Fruit fly (Drosophila melanogaster) whole organism, embryonic: ENCODE data around the gene Muted.

Experiments used
- Antp ChIP-seq: fragments of 200-800 bp; sonication (Bioruptor generic); optimal IDR thresholded peaks from 3 replicates; lab custom pipeline; 2016; ENCODE audit warnings: missing biosample characterization, missing genetic modification characterization
- B-H2 ChIP-seq: fragments of 200-800 bp; sonication (Bioruptor generic); optimal IDR thresholded peaks from 2 replicates; lab custom pipeline; 2018; ENCODE audit warnings: missing biosample characterization, mild to moderate bottlenecking, missing genetic modification characterization
- CG1024 ChIP-seq: fragments of 200-800 bp; sonication (Bioruptor generic); IDR thresholded peaks from 2 replicates; pipeline ENCODE4 v1.3.6; 2022; ENCODE audit warnings: missing biosample characterization, missing genetic modification characterization
- CG11456 ChIP-seq: fragments of 200-800 bp; sonication (Bioruptor generic); IDR thresholded peaks from 3 replicates; pipeline ENCODE4 v1.3.6; 2022; ENCODE audit warnings: missing biosample characterization, missing genetic modification characterization
- CG11504 ChIP-seq: fragments of 200-800 bp; sonication (Bioruptor generic); optimal IDR thresholded peaks from 3 replicates; lab custom pipeline; 2019; ENCODE audit warnings: missing biosample characterization, mild to moderate bottlenecking, missing genetic modification characterization, moderate library complexity
- CG11696 ChIP-seq: fragments of 200-800 bp; sonication (Bioruptor generic); IDR thresholded peaks from 2 replicates; pipeline ENCODE4 v1.3.6; 2022; ENCODE audit warnings: missing biosample characterization, missing genetic modification characterization
- CG12219 ChIP-seq: fragments of 200-800 bp; sonication (Bioruptor generic); optimal IDR thresholded peaks from 3 replicates; lab custom pipeline; 2018; ENCODE audit warnings: missing biosample characterization, mild to moderate bottlenecking, missing genetic modification characterization
- CG12744 ChIP-seq: fragments of 200-800 bp; sonication (Bioruptor generic); optimal IDR thresholded peaks from 2 replicates; lab custom pipeline; 2016; ENCODE audit warnings: missing biosample characterization, missing genetic modification characterization
- CG15011 ChIP-seq: fragments of 200-800 bp; sonication (Bioruptor generic); optimal IDR thresholded peaks from 3 replicates; lab custom pipeline; 2018; ENCODE audit warnings: missing biosample characterization, mild to moderate bottlenecking, missing genetic modification characterization
- CG17186 ChIP-seq: fragments of 200-800 bp; sonication (Bioruptor generic); optimal IDR thresholded peaks from 3 replicates; lab custom pipeline; 2017; ENCODE audit warnings: missing biosample characterization, missing genetic modification reagents, missing genetic modification characterization
- CG18476 ChIP-seq: fragments of 200-800 bp; sonication (Bioruptor generic); optimal IDR thresholded peaks from 2 replicates; lab custom pipeline; 2016; ENCODE audit warnings: missing biosample characterization, mild to moderate bottlenecking, missing genetic modification characterization
- CG18599 ChIP-seq: fragments of 200-800 bp; sonication (Bioruptor generic); optimal IDR thresholded peaks from 3 replicates; lab custom pipeline; 2017; ENCODE audit warnings: missing biosample characterization, missing genetic modification characterization, mild to moderate bottlenecking, moderate library complexity, missing genetic modification reagents
- CG18764 ChIP-seq: fragments of 200-800 bp; sonication (Bioruptor generic); optimal IDR thresholded peaks from 3 replicates; lab custom pipeline; 2016; ENCODE audit warnings: missing biosample characterization, missing genetic modification characterization
- CG2889 ChIP-seq: fragments of 200-800 bp; sonication (Bioruptor generic); IDR thresholded peaks from 3 replicates; pipeline ENCODE4 v1.3.6; 2022; ENCODE audit warnings: missing biosample characterization, missing genetic modification characterization
- CG31441 ChIP-seq: fragments of 200-800 bp; sonication (Bioruptor generic); IDR thresholded peaks from 2 replicates; pipeline ENCODE4 v1.3.6; 2022; ENCODE audit warnings: missing biosample characterization, missing genetic modification characterization
- CG34224 ChIP-seq: fragments of 200-800 bp; sonication (Bioruptor generic); IDR thresholded peaks from 3 replicates; pipeline ENCODE4 v1.3.6; 2022; ENCODE audit warnings: missing biosample characterization, missing genetic modification characterization; ENCODE audit not compliant: partially characterized antibody
- CG4404 ChIP-seq: fragments of 200-800 bp; sonication (Bioruptor generic); IDR thresholded peaks from 2 replicates; pipeline ENCODE4 v1.3.6; 2022; ENCODE audit warnings: missing biosample characterization, missing genetic modification characterization
- CG4617 ChIP-seq: fragments of 200-800 bp; sonication (Bioruptor generic); optimal IDR thresholded peaks from 3 replicates; lab custom pipeline; 2016; ENCODE audit warnings: missing biosample characterization, missing genetic modification characterization, borderline replicate concordance
- CG4854 ChIP-seq: fragments of 200-800 bp; sonication (Bioruptor generic); optimal IDR thresholded peaks from 2 replicates; lab custom pipeline; 2016; ENCODE audit warnings: missing biosample characterization, missing genetic modification characterization, inconsistent platforms
- CG6765 ChIP-seq: fragments of 200-800 bp; sonication (Bioruptor generic); optimal IDR thresholded peaks from 3 replicates; lab custom pipeline; 2017; ENCODE audit warnings: missing biosample characterization, mild to moderate bottlenecking, missing genetic modification characterization
- CG7271 ChIP-seq: fragments of 200-800 bp; sonication (Bioruptor generic); optimal IDR thresholded peaks from 2 replicates; lab custom pipeline; 2018; ENCODE audit warnings: missing biosample characterization, mild to moderate bottlenecking, missing genetic modification characterization, moderate library complexity
- CG7357 ChIP-seq: fragments of 200-800 bp; sonication (Bioruptor generic); IDR thresholded peaks from 3 replicates; pipeline ENCODE4 v1.3.6; 2022; ENCODE audit warnings: missing biosample characterization, missing genetic modification characterization
- CG8290 ChIP-seq, 3 experiments: fragments of 200-800 bp; sonication (Bioruptor generic); optimal IDR thresholded peaks; 2 replicates each; lab custom pipeline; 2016 to 2019; ENCODE audit warnings: missing biosample characterization in 3 of 3, missing genetic modification characterization in 3 of 3, mild to moderate bottlenecking in 2 of 3, moderate library complexity in 1 of 3
- CG8388 ChIP-seq: fragments of 200-800 bp; sonication (Bioruptor generic); optimal IDR thresholded peaks from 2 replicates; lab custom pipeline; 2019; ENCODE audit warnings: missing biosample characterization, mild to moderate bottlenecking, missing genetic modification characterization, moderate library complexity
- CkIIα-i1 ChIP-seq: fragments of 200-800 bp; sonication (Bioruptor generic); IDR thresholded peaks from 2 replicates; pipeline ENCODE4 v1.3.6; 2022; ENCODE audit warnings: missing biosample characterization, missing genetic modification characterization
- CrebB ChIP-seq: fragments of 200-800 bp; sonication (Bioruptor generic); optimal IDR thresholded peaks from 3 replicates; lab custom pipeline; 2018; ENCODE audit warnings: missing biosample characterization, mild to moderate bottlenecking, missing genetic modification characterization
- Dad ChIP-seq: fragments of 200-800 bp; sonication (Bioruptor generic); optimal IDR thresholded peaks from 3 replicates; lab custom pipeline; 2016; ENCODE audit warnings: missing biosample characterization, missing genetic modification characterization
- Dbx ChIP-seq: fragments of 200-800 bp; sonication (Bioruptor generic); IDR thresholded peaks from 3 replicates; pipeline ENCODE4 v1.3.6; 2022; ENCODE audit warnings: missing biosample characterization, missing genetic modification characterization
- Dip2 ChIP-seq: fragments of 200-800 bp; sonication (Bioruptor generic); IDR thresholded peaks from 2 replicates; pipeline ENCODE4 v1.3.6; 2022; ENCODE audit warnings: missing biosample characterization, missing genetic modification characterization
- Doc2 ChIP-seq: fragments of 200-800 bp; sonication (Bioruptor generic); IDR thresholded peaks from 2 replicates; pipeline ENCODE4 v1.3.6; 2022; ENCODE audit warnings: missing biosample characterization, missing genetic modification characterization
- Hr3 ChIP-seq: fragments of 200-800 bp; sonication (Bioruptor generic); optimal IDR thresholded peaks from 3 replicates; lab custom pipeline; 2016; ENCODE audit warnings: missing biosample characterization, missing genetic modification characterization
- Nf-YB ChIP-seq: fragments of 200-800 bp; sonication (Bioruptor generic); optimal IDR thresholded peaks from 3 replicates; lab custom pipeline; 2019; ENCODE audit warnings: missing biosample characterization, mild to moderate bottlenecking, missing genetic modification characterization, moderate library complexity
- NfI ChIP-seq: fragments of 200-800 bp; sonication (Bioruptor generic); optimal IDR thresholded peaks from 3 replicates; lab custom pipeline; 2018; ENCODE audit warnings: missing biosample characterization, mild to moderate bottlenecking, missing genetic modification characterization, moderate library complexity
- Sry-δ ChIP-seq: fragments of 200-800 bp; sonication (Bioruptor generic); optimal IDR thresholded peaks from 2 replicates; lab custom pipeline; 2016; ENCODE audit warnings: missing biosample characterization, missing genetic modification characterization
- ash1 ChIP-seq: fragments of 200-800 bp; sonication (Bioruptor generic); optimal IDR thresholded peaks from 2 replicates; lab custom pipeline; 2018; ENCODE audit warnings: missing biosample characterization, mild to moderate bottlenecking, missing genetic modification characterization
- chn ChIP-seq: fragments of 200-800 bp; sonication (Bioruptor generic); optimal IDR thresholded peaks from 2 replicates; lab custom pipeline; 2016; ENCODE audit warnings: missing biosample characterization, missing genetic modification characterization
- dm ChIP-seq: fragments of 200-800 bp; sonication (Bioruptor generic); optimal IDR thresholded peaks from 3 replicates; lab custom pipeline; 2016; ENCODE audit warnings: missing biosample characterization, missing genetic modification characterization
- ham ChIP-seq: fragments of 200-800 bp; sonication (Bioruptor generic); IDR thresholded peaks from 2 replicates; pipeline ENCODE4 v1.3.6; 2022; ENCODE audit warnings: missing biosample characterization, missing genetic modification characterization
- kni ChIP-seq: fragments of 200-800 bp; sonication (Bioruptor generic); optimal IDR thresholded peaks from 3 replicates; lab custom pipeline; 2017; ENCODE audit warnings: mild to moderate bottlenecking, missing biosample characterization, missing genetic modification reagents, missing genetic modification characterization
- pzg ChIP-seq: fragments of 200-800 bp; sonication (Bioruptor generic); optimal IDR thresholded peaks from 3 replicates; lab custom pipeline; 2018; ENCODE audit warnings: missing biosample characterization, mild to moderate bottlenecking, missing genetic modification characterization, moderate library complexity
- ranshi ChIP-seq: fragments of 200-800 bp; sonication (Bioruptor generic); IDR thresholded peaks from 2 replicates; pipeline ENCODE4 v1.3.6; 2022; ENCODE audit warnings: missing biosample characterization, missing genetic modification characterization
- slbo ChIP-seq: fragments of 200-800 bp; sonication (Bioruptor generic); IDR thresholded peaks from 2 replicates; pipeline ENCODE4 v1.3.6; 2022; ENCODE audit warnings: missing biosample characterization, missing genetic modification characterization
- stwl ChIP-seq: fragments of 200-800 bp; sonication (Bioruptor generic); optimal IDR thresholded peaks from 3 replicates; lab custom pipeline; 2018; ENCODE audit warnings: missing biosample characterization, mild to moderate bottlenecking, missing genetic modification characterization, moderate library complexity
- tin ChIP-seq: fragments of 200-800 bp; sonication (Bioruptor generic); optimal IDR thresholded peaks from 3 replicates; lab custom pipeline; 2016; ENCODE audit warnings: missing biosample characterization, missing genetic modification characterization
- trem ChIP-seq: fragments of 200-800 bp; optimal IDR thresholded peaks from 3 replicates; lab custom pipeline; 2019; ENCODE audit warnings: missing biosample characterization, mild to moderate bottlenecking, missing genetic modification characterization, moderate library complexity
- trh ChIP-seq: fragments of 200-800 bp; sonication (Bioruptor generic); optimal IDR thresholded peaks from 2 replicates; lab custom pipeline; 2016; ENCODE audit warnings: missing biosample characterization, missing genetic modification characterization
- twi ChIP-seq: fragments of 200-800 bp; optimal IDR thresholded peaks from 2 replicates; lab custom pipeline; 2019; ENCODE audit warnings: missing biosample characterization, mild to moderate bottlenecking, missing genetic modification characterization, moderate library complexity
- wdn ChIP-seq: fragments of 200-800 bp; sonication (Bioruptor generic); IDR thresholded peaks from 2 replicates; pipeline ENCODE4 v1.3.6; 2022; ENCODE audit warnings: missing biosample characterization, missing genetic modification characterization

Muted gene

dm6 chr3R:22356464-22357410 lies 5.7 kb upstream of the Muted start, which contains the start of gene Sar1 (continued):
- TF ChIP-seq CG11504 (tag; lab: Kevin White, UChicago) (peak; percentile 79), CG17186 (peak; percentile 64), CG15011 (no peak), CkIIα-i1 (no peak), CG18599 (peak; percentile 24), CG1024 (no peak), Dbx (GFP tag; lab: Robert Waterston, UW) (peak; percentile 74; the same call in 2 of the 3 replicates), CG7357 (GFP tag; lab: Robert Waterston, UW) (no peak), CG31441 (GFP tag; lab: Robert Waterston, UW) (no peak), CG11696 (GFP tag; lab: Robert Waterston, UW) (no peak), CG11456 (GFP tag; lab: Robert Waterston, UW) (peak; percentile 69; the same call in 2 of the 3 replicates), CG34224 (peak; percentile 88), pzg (peak; percentile 100), twi (tag; lab: Kevin White, UChicago) (no peak), CG8388 (no peak), CG4854 (GFP tag; lab: Kevin White, UChicago) (no peak), CG4617 (GFP tag; lab: Kevin White, UChicago) (peak; percentile 60), CG12744 (GFP tag; lab: Kevin White, UChicago) (no peak), CG4404 (GFP tag; lab: Robert Waterston, UW) (no peak; the same call in 1 of the 2 replicates), B-H2 (GFP tag; lab: Kevin White, UChicago) (peak; percentile 58), Dip2 (GFP tag; lab: Robert Waterston, UW) (no peak), trh (GFP tag; lab: Kevin White, UChicago) (no peak), Hr3 (GFP tag; lab: Kevin White, UChicago) (peak; percentile 12), Antp (GFP tag; lab: Kevin White, UChicago) (peak; percentile 33), CG6765 (GFP tag; lab: Kevin White, UChicago) (no peak), CG2889 (GFP tag; lab: Robert Waterston, UW) (no peak), Sry-δ (peak; percentile 92), chn (GFP tag; lab: Kevin White, UChicago) (no peak), NfI (GFP tag; lab: Kevin White, UChicago) (no peak), CG8290 (GFP tag; optimal IDR thresholded peaks at IDR 0.05; lab: Kevin White, UChicago) (peak; percentile 55), CG8290 (tag; optimal IDR thresholded peaks at IDR 0.05; lab: Kevin White, UChicago) (peak in 1 of 2 experiments; percentile 92), CG12219 (no peak), Doc2 (GFP tag; lab: Robert Waterston, UW) (no peak), CG18476 (GFP tag; lab: Kevin White, UChicago) (no peak), Nf-YB (GFP tag; lab: Kevin White, UChicago) (no peak), slbo (GFP tag; lab: Robert Waterston, UW) (peak; percentile 67), trem (tag; lab: Kevin White, UChicago) (peak; percentile 89), dm (GFP tag; lab: Kevin White, UChicago) (peak; percentile 59), ranshi (GFP tag; lab: Robert Waterston, UW) (0 out of 2 replicates have a peak, but pooled peaks have one; percentile 6), CG7271 (no peak), stwl (tag; lab: Kevin White, UChicago) (peak; percentile 94), wdn (no peak), kni (peak; percentile 3), CrebB (tag; lab: Kevin White, UChicago) (peak; percentile 22), ham (GFP tag; lab: Robert Waterston, UW) (no peak; the same call in 1 of the 2 replicates), tin (no peak), CG18764 (GFP tag; lab: Kevin White, UChicago) (no peak), Dad (GFP tag; lab: Kevin White, UChicago) (no peak), ash1 (GFP tag; lab: Kevin White, UChicago) (no peak)
